Worm (Caenorhabditis elegans): ENCODE measurements around the gene sdz-26.

DNA sequence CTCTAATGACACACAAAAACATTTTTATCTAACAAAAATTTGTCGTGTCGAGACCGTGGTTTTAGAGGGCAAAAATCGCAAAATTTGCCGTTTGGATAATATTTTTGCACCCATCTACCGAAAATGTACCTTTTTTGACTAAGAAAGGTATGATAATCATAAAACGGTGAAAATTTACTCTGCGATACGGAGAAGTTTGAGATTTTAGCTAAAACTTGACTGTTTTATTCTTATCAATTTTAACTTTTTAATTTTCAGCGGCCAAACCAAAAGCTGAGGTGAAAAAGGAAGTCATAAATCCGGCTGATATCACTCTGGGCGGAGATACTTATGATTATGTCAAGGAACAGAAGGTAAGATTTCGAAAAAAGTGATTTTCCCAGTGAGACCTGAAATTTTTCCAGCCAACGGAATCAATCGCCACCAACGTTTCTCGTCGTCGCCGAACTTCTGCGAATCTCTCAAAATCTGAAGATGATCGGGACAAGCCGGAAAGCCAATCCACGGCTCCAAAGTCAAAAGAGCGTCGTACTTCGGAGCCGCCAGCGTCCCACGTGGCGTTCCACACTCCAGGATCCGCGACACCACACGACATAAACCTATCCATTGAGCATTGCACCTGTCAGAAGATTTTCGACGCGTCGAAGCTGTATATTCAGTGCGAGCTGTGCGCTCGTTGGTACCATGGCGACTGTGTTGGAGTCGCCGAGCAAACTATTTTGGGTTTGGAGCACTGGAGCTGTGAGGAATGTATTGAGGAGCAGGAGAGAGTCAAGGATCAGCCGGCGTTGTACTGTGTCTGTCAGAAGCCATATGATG, 24.8 kb downstream of the sdz-26 start:
- TF ChIP-seq flt-1 (GFP tag; IDR thresholded peaks at IDR 0.05) (no peak), ref-1 (GFP tag; conservative IDR thresholded peaks at IDR 0.05) (no peak), med-1 (GFP tag; optimal IDR thresholded peaks at IDR 0.05; ENCODE audit: insufficient read depth) (no peak), cog-1 (tag; optimal IDR thresholded peaks at IDR 0.05) (no peak), tab-1 (GFP tag; IDR thresholded peaks at IDR 0.05) (no peak)
